Fruit fly (Drosophila melanogaster): Measurements from ENCODE around the gene CG7024.

Gene CG7024

dm6 chrX:4702804-4703414, 2.2 kb upstream of the CG7024 start (continued):
- TF ChIP-seq CG13894 (tag; optimal IDR thresholded peaks at IDR 0.05) (peak; percentile 10), Med (GFP tag) (peak; percentile 66), psq (GFP tag; optimal IDR thresholded peaks at IDR 0.05) (peak; percentile 76), sug (tag; optimal IDR thresholded peaks at IDR 0.05) (peak; percentile 13), tna (GFP tag; IDR thresholded peaks at IDR 0.05; ENCODE audit: partially characterized antibody) (0 out of 2 replicates have a peak, but pooled peaks have one; percentile 11), CG2116 (GFP tag; optimal IDR thresholded peaks at IDR 0.05) (peak; percentile 95), CG12219 (GFP tag; optimal IDR thresholded peaks at IDR 0.05) (no peak), tin (GFP tag; optimal IDR thresholded peaks at IDR 0.05) (no peak), Dp (GFP tag; optimal IDR thresholded peaks at IDR 0.05) (peak; percentile 25), cg (GFP tag; optimal IDR thresholded peaks at IDR 0.05) (peak; percentile 55), cwo (GFP tag; optimal IDR thresholded peaks at IDR 0.05) (peak; percentile 77), pros (GFP tag; optimal IDR thresholded peaks at IDR 0.05) (no peak), CG6272 (GFP tag; IDR thresholded peaks at IDR 0.05) (no peak), eyg (GFP tag; optimal IDR thresholded peaks at IDR 0.05) (no peak), stwl (tag; optimal IDR thresholded peaks at IDR 0.05) (peak; percentile 9), ap (GFP tag; IDR thresholded peaks at IDR 0.05) (no peak), CG2875 (GFP tag; optimal IDR thresholded peaks at IDR 0.05) (no peak), crol (GFP tag; IDR thresholded peaks at IDR 0.05) (peak; percentile 31; the same call in 1 of the 2 replicates), seq (GFP tag; IDR thresholded peaks at IDR 0.05) (0 out of 2 replicates have a peak, but pooled peaks have one; percentile 20), mirr (GFP tag; optimal IDR thresholded peaks at IDR 0.05) (peak; percentile 1), Trl (optimal IDR thresholded peaks at IDR 0.05) (peak; percentile 31 to 57), Trl (GFP tag; optimal IDR thresholded peaks at IDR 0.05) (no peak), Pdp1 (GFP tag; optimal IDR thresholded peaks at IDR 0.05) (peak in 1 of 2 experiments; percentile 95), grn (GFP tag; optimal IDR thresholded peaks at IDR 0.05) (peak; percentile 47), CG34376 (GFP tag; optimal IDR thresholded peaks at IDR 0.05) (peak; percentile 58), sd (tag; optimal IDR thresholded peaks at IDR 0.05) (no peak)

- TF ChIP-seq her (GFP tag; optimal IDR thresholded peaks at IDR 0.05) (no peak), CG12942 (GFP tag; optimal IDR thresholded peaks at IDR 0.05) (no peak), fd3F (GFP tag; optimal IDR thresholded peaks at IDR 0.05) (no peak), Med (GFP tag) (peak; percentile 38), Sin3A (optimal IDR thresholded peaks at IDR 0.05) (no peak), CG2199 (GFP tag; IDR thresholded peaks at IDR 0.05) (no peak), CG15269 (tag; optimal IDR thresholded peaks at IDR 0.05) (no peak), chinmo (GFP tag; IDR thresholded peaks at IDR 0.05; ENCODE audit: partially characterized antibody) (0 out of 4 replicates have a peak, but pooled peaks have one; percentile 68), CG18476 (GFP tag; optimal IDR thresholded peaks at IDR 0.05) (no peak), ind (GFP tag; optimal IDR thresholded peaks at IDR 0.05) (no peak), HLH4C (GFP tag; IDR thresholded peaks at IDR 0.05; ENCODE audit: partially characterized antibody) (no peak), stwl (tag; optimal IDR thresholded peaks at IDR 0.05) (no peak), bab2 (GFP tag; optimal IDR thresholded peaks at IDR 0.05) (no peak), C15 (GFP tag; IDR thresholded peaks at IDR 0.05) (no peak), lov (optimal IDR thresholded peaks at IDR 0.05) (no peak), lov (GFP tag; IDR thresholded peaks at IDR 0.05) (no peak), Rfx (GFP tag; IDR thresholded peaks at IDR 0.05) (peak; percentile 31; the same call in 1 of the 2 replicates), CG14667 (GFP tag; IDR thresholded peaks at IDR 0.05) (no peak), CG12071 (GFP tag; optimal IDR thresholded peaks at IDR 0.05) (no peak), CG10543 (GFP tag; optimal IDR thresholded peaks at IDR 0.05) (no peak), grn (GFP tag; optimal IDR thresholded peaks at IDR 0.05) (peak; percentile 64), CG8944 (GFP tag; optimal IDR thresholded peaks at IDR 0.05) (no peak), sens (GFP tag) (peak; percentile 64), Trl (optimal IDR thresholded peaks at IDR 0.05) (peak; percentile 7 to 32), Trl (GFP tag; optimal IDR thresholded peaks at IDR 0.05) (no peak), Hmr (GFP tag; optimal IDR thresholded peaks at IDR 0.05) (no peak), CG4730 (GFP tag; IDR thresholded peaks at IDR 0.05) (no peak), Dp (GFP tag; optimal IDR thresholded peaks at IDR 0.05) (peak; percentile 18)
Observed at dm6 chrX:4707237-4708066, 2.3 kb downstream of the CG7024 start, which contains the start of gene Proc-R. Proc-R (plus strand) TSS chrX:4707916.

All from whole organism, embryonic.